Worm (Caenorhabditis elegans) whole organism, midembryonic: ENCODE measurements around the gene ndc-80.

Source experiments
- T22C8.4 ChIP-seq: fragments of 200-800 bp; sonication (Bioruptor generic); IDR thresholded peaks from 2 replicates; pipeline ENCODE4 v1.3.6; 2022; ENCODE audit warnings: missing genetic modification characterization, missing compliant biosample characterization
- cog-1 ChIP-seq: sonication (generic microtip); optimal IDR thresholded peaks from 2 replicates; lab custom pipeline; 2016; ENCODE audit warnings: missing genetic modification characterization, missing compliant biosample characterization
- flt-1 ChIP-seq: fragments of 200-800 bp; sonication (Bioruptor generic); IDR thresholded peaks from 2 replicates; pipeline ENCODE4 v1.3.6; 2022; ENCODE audit warnings: missing genetic modification characterization, missing compliant biosample characterization
- klf-2 ChIP-seq: fragments of 200-800 bp; sonication (Bioruptor generic); conservative IDR thresholded peaks from 2 replicates; pipeline ENCODE4 v1.3.6; 2022; ENCODE audit warnings: missing genetic modification reagents, missing genetic modification characterization, missing compliant biosample characterization
- med-1 ChIP-seq: sonication (generic microtip); optimal IDR thresholded peaks from 2 replicates; lab custom pipeline; 2017; ENCODE audit warnings: missing genetic modification characterization, mild to moderate bottlenecking, missing compliant biosample characterization, antibody characterized with exemption, missing genetic modification reagents; ENCODE audit not compliant: insufficient read depth
- ref-1 ChIP-seq: fragments of 200-800 bp; sonication (Bioruptor generic); conservative IDR thresholded peaks from 2 replicates; pipeline ENCODE4 v1.3.6; 2022; ENCODE audit warnings: missing genetic modification reagents, missing genetic modification characterization, missing compliant biosample characterization
- tab-1 ChIP-seq: fragments of 200-800 bp; sonication (Bioruptor generic); IDR thresholded peaks from 2 replicates; pipeline ENCODE4 v1.3.6; 2022; ENCODE audit warnings: missing genetic modification characterization, missing compliant biosample characterization
- ztf-23 ChIP-seq: fragments of 200-800 bp; sonication (Bioruptor generic); IDR thresholded peaks from 2 replicates; pipeline ENCODE4 v1.3.6; 2022; ENCODE audit warnings: missing genetic modification reagents, missing genetic modification characterization, missing compliant biosample characterization
- ztf-29 ChIP-seq: fragments of 200-800 bp; sonication (Bioruptor generic); IDR thresholded peaks from 2 replicates; pipeline ENCODE4 v1.3.6; 2022; ENCODE audit warnings: missing genetic modification reagents, missing genetic modification characterization, missing compliant biosample characterization

ce11 chrIV:10072527-10072926 is 13.4 kb upstream of the ndc-80 start, which contains the start of gene W01B6.3:
- TF ChIP-seq med-1 (GFP tag; lab: Kevin White, UChicago) (no peak), cog-1 (no peak), ztf-29 (no peak), tab-1 (GFP tag; lab: Robert Waterston, UW) (no peak), ref-1 (no peak), flt-1 (GFP tag; lab: Robert Waterston, UW) (no peak), T22C8.4 (no peak), ztf-23 (GFP tag; lab: Robert Waterston, UW) (no peak), klf-2 (no peak)
